Worm (Caenorhabditis elegans): ENCODE measurements around the gene fbxa-201.

ce11 chrV:1998358-1998757, 23.2 kb downstream of the fbxa-201 start:
- TF ChIP-seq ztf-11 (tag; optimal IDR thresholded peaks at IDR 0.05) (no peak), grh-1 (GFP tag; IDR thresholded peaks at IDR 0.05) (no peak), nhr-76 (tag; optimal IDR thresholded peaks at IDR 0.05) (no peak), zag-1 (tag; optimal IDR thresholded peaks at IDR 0.05) (no peak), ces-1 (GFP tag; optimal IDR thresholded peaks at IDR 0.05) (no peak), hlh-4 (tag; optimal IDR thresholded peaks at IDR 0.05) (no peak), tlp-1 (tag; optimal IDR thresholded peaks at IDR 0.05) (no peak), aly-2 (tag; optimal IDR thresholded peaks at IDR 0.05) (no peak), nhr-84 (tag; optimal IDR thresholded peaks at IDR 0.05) (no peak)
